Fruit fly (Drosophila melanogaster): ENCODE results near the gene TSG101.

Gene TSG101

DNA sequence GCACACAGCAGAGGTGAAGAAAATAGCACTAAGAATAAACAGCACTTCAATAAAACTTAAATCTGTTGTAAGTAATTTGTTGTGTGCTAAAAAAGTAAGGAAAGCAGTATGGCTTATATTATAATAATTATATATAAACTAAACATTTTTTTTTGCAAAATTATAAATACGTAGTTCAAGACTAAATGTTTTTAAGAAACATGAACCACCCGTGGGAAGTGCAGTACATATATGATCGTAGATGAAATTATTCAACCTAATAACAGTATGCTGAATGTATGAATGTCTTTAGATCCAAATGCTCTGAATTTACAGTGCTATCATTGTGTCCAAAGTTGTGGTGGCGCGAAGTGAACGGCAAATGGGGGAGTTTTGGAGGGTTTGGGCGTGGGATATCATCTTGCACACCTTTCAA lies 28.6 kb downstream of the TSG101 start (continued):
- TF ChIP-seq Hmx (GFP tag; optimal IDR thresholded peaks at IDR 0.05) (no peak), Meics (GFP tag; optimal IDR thresholded peaks at IDR 0.05) (peak; percentile 30), CG8478 (optimal IDR thresholded peaks at IDR 0.05) (no peak), chn (GFP tag; optimal IDR thresholded peaks at IDR 0.05) (no peak), Sin3A (optimal IDR thresholded peaks at IDR 0.05) (no peak), CG14965 (GFP tag; optimal IDR thresholded peaks at IDR 0.05; ENCODE audit: borderline replicate concordance) (no peak), jing (GFP tag; optimal IDR thresholded peaks at IDR 0.05) (no peak), Fer1 (GFP tag; optimal IDR thresholded peaks at IDR 0.05) (peak; percentile 15), CG17829 (tag; optimal IDR thresholded peaks at IDR 0.05) (peak; percentile 12), Ssrp (tag; optimal IDR thresholded peaks at IDR 0.05) (peak; percentile 11), grau (tag; optimal IDR thresholded peaks at IDR 0.05) (peak; percentile 49), Fer3 (tag; optimal IDR thresholded peaks at IDR 0.05) (no peak), vfl (GFP tag; optimal IDR thresholded peaks at IDR 0.05) (no peak), p53 (GFP tag; optimal IDR thresholded peaks at IDR 0.05) (no peak), az2 (GFP tag; optimal IDR thresholded peaks at IDR 0.05) (peak; percentile 8), crc (GFP tag; optimal IDR thresholded peaks at IDR 0.05) (no peak), row (GFP tag; IDR thresholded peaks at IDR 0.05) (peak; percentile 29; the same call in 1 of the 3 replicates), CG3065 (GFP tag; optimal IDR thresholded peaks at IDR 0.05) (no peak), CG10959 (GFP tag; IDR thresholded peaks at IDR 0.05) (no peak), CG1602 (GFP tag; optimal IDR thresholded peaks at IDR 0.05) (peak; percentile 18), cad (GFP tag; optimal IDR thresholded peaks at IDR 0.05) (no peak), pzg (GFP tag; optimal IDR thresholded peaks at IDR 0.05) (no peak), HLH3B (GFP tag; IDR thresholded peaks at IDR 0.05) (no peak), CG10366 (GFP tag; IDR thresholded peaks at IDR 0.05) (no peak), ATbp (GFP tag; optimal IDR thresholded peaks at IDR 0.05) (peak; percentile 42), disco-r (GFP tag; optimal IDR thresholded peaks at IDR 0.05) (no peak), ewg (GFP tag; optimal IDR thresholded peaks at IDR 0.05) (no peak), HLHmδ (GFP tag; optimal IDR thresholded peaks at IDR 0.05) (no peak), hb (GFP tag; IDR thresholded peaks at IDR 0.05; ENCODE audit: partially characterized antibody) (no peak), stwl (tag; optimal IDR thresholded peaks at IDR 0.05) (no peak), BEAF-32 (GFP tag; optimal IDR thresholded peaks at IDR 0.05) (no peak), Oli (tag; optimal IDR thresholded peaks at IDR 0.05) (peak; percentile 35), bbx (GFP tag; IDR thresholded peaks at IDR 0.05; ENCODE audit: partially characterized antibody) (no peak), CG4707 (GFP tag; optimal IDR thresholded peaks at IDR 0.05) (no peak), Trl (optimal IDR thresholded peaks at IDR 0.05) (no peak), Trl (GFP tag; optimal IDR thresholded peaks at IDR 0.05) (no peak), en (GFP tag; optimal IDR thresholded peaks at IDR 0.05) (no peak), CG1832 (GFP tag; optimal IDR thresholded peaks at IDR 0.05) (no peak), CG7786 (GFP tag; optimal IDR thresholded peaks at IDR 0.05) (no peak), exex (tag; optimal IDR thresholded peaks at IDR 0.05) (no peak), CG10979 (tag; optimal IDR thresholded peaks at IDR 0.05) (peak; percentile 47), CG3726 (GFP tag; IDR thresholded peaks at IDR 0.05) (no peak), CG17361 (GFP tag; IDR thresholded peaks at IDR 0.05) (peak; percentile 47; the same call in 2 of the 3 replicates), CG10147 (GFP tag; optimal IDR thresholded peaks at IDR 0.05) (peak; percentile 39), dpn (GFP tag; optimal IDR thresholded peaks at IDR 0.05) (peak in 1 of 2 experiments; percentile 8), Hr78 (GFP tag; optimal IDR thresholded peaks at IDR 0.05) (peak in 1 of 2 experiments; percentile 0), CG11247 (GFP tag; IDR thresholded peaks at IDR 0.05) (no peak), CG6689 (GFP tag; IDR thresholded peaks at IDR 0.05) (0 out of 2 replicates have a peak, but pooled peaks have one; percentile 15), CG6765 (GFP tag; optimal IDR thresholded peaks at IDR 0.05) (no peak), CG2678 (tag; optimal IDR thresholded peaks at IDR 0.05) (peak; percentile 62), CG15514 (GFP tag; optimal IDR thresholded peaks at IDR 0.05) (no peak), esg (GFP tag; conservative IDR thresholded peaks at IDR 0.05) (no peak)
